Worm (Caenorhabditis elegans) whole organism, young adult: ENCODE results near the gene C55A6.11.
A peak's percentile ranks its signal among the peaks of the same experiment; 100 is the strongest.
"Not testable (repeated sequence)": the region's sequence is repeated elsewhere in the genome, so short reads cannot be mapped to it uniquely, and the experiment has no call there.

ENCODE experiments used
- aptf-3 ChIP-seq: fragments of 200-800 bp; sonication (Bioruptor generic); IDR thresholded peaks from 2 replicates; pipeline ENCODE4 v1.3.6; 2022; ENCODE audit warnings: missing genetic modification characterization, missing compliant biosample characterization
- attf-6 ChIP-seq: fragments of 200-800 bp; sonication (Bioruptor generic); IDR thresholded peaks from 2 replicates; pipeline ENCODE4 v1.3.6; 2022; ENCODE audit warnings: missing genetic modification reagents, missing genetic modification characterization, missing compliant biosample characterization
- madf-3 ChIP-seq: fragments of 200-800 bp; sonication (Bioruptor generic); IDR thresholded peaks from 2 replicates; pipeline ENCODE4 v1.3.6; 2022; ENCODE audit warnings: missing genetic modification reagents, missing genetic modification characterization, missing compliant biosample characterization
- nfya-1 ChIP-seq: sonication (generic microtip); optimal IDR thresholded peaks from 2 replicates; lab custom pipeline; 2017; ENCODE audit warnings: antibody characterized with exemption, missing compliant biosample characterization, missing genetic modification characterization, borderline replicate concordance; ENCODE audit not compliant: insufficient read depth
- nhr-27 ChIP-seq: fragments of 200-800 bp; sonication (Bioruptor generic); optimal IDR thresholded peaks from 2 replicates; lab custom pipeline; 2018; ENCODE audit warnings: mild to moderate bottlenecking, missing genetic modification characterization, moderate library complexity, missing compliant biosample characterization
- pha-4 ChIP-seq: fragments of 150-350 bp; sonication (generic microtip); optimal IDR thresholded peaks from 2 replicates; lab custom pipeline; 2014; ENCODE audit warnings: missing biosample characterization, missing genetic modification reagents, missing genetic modification characterization
- snpc-4 ChIP-seq, 5 experiments: fragments of 150-350 bp in 1 of 5; sonication (generic microtip) in 4 of 5; optimal IDR thresholded peaks; 2 replicates each; lab custom pipeline; 2014 to 2018; ENCODE audit warnings: missing genetic modification characterization in 5 of 5, missing biosample characterization in 3 of 5, antibody characterized with exemption in 2 of 5, mild to moderate bottlenecking in 2 of 5, missing compliant biosample characterization in 2 of 5, missing genotype in 2 of 5, moderate library complexity in 2 of 5, missing genetic modification reagents in 1 of 5

- not testable (repeated sequence) for TF ChIP-seq pha-4 (tag; lab: Kevin White, UChicago); nhr-27 (tag; lab: Kevin White, UChicago); nfya-1; aptf-3 (GFP tag; lab: Robert Waterston, UW); madf-3 (GFP tag; lab: Robert Waterston, UW)
- TF ChIP-seq snpc-4 (GFP tag; optimal IDR thresholded peaks at IDR 0.05; lab: Kevin White, UChicago) = peak; percentile 76
- peak; percentile 56 to 92 (median 84) for TF ChIP-seq snpc-4 (tag; optimal IDR thresholded peaks at IDR 0.05; lab: Kevin White, UChicago)
- TF ChIP-seq attf-6 (GFP tag; lab: Robert Waterston, UW) = peak; percentile 49; the same call in 1 of the 2 replicates
Observed at ce11 chrV:11478028-11478427, 42.3 kb upstream of the C55A6.11 start.
